Worm (Caenorhabditis elegans): ENCODE measurements around the gene C32D5.7.
A peak's percentile ranks its signal among the peaks of the same experiment; 100 is the strongest.

Gene C32D5.7

DNA sequence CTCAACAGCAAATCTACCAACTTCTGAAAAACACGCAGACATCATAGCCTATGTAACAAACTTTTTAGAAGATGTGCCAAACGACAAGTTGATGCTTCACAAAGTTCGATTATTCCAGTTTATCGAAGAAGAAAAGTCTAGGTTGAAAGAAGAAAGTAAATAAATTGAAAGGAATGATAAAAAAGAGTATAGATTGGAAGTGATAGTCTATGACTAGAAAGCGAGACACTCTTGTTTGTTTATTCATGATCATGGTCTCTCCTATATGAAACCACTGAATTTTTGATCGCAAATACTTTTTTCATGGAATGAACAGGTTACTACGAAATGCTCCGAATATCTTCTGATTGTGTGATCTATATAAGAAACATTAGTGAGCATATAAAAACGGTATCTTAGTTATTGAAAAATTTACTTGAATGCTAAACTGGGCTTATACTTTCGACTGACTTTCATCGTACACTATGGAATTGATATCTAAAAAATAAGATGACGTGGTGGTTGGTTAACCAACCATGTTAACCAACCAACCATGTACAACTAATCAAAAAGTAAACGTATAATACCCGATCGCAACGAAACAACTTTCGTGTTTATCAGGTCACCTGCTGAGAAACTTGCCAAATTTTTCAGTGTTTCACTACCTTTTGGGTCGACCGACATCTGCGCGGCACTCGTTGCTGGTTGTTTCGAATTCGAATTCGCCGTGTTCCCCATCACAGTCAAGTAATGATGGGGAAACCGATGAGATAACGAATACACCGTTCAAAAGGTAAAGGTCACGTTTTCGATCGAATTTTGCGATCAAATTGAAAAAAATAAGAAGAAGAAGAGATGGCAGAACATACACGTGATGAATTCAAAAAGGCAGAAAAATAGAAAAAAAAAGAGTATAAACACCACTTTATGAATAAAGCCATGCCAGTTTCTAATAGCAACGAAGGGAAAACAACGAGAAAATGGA lies 5.6 kb upstream of the C32D5.7 start, which contains the start of gene C32D5.8:
Gene C32D5.8 (minus strand): TSS at position 770 of the 964 bp plus-strand sequence.
- TF ChIP-seq nhr-43 (tag; optimal IDR thresholded peaks at IDR 0.05; ENCODE audit: poor library complexity, severe bottlenecking): peak; percentile 6
- peak; percentile 55 for TF ChIP-seq pha-4 (tag; optimal IDR thresholded peaks at IDR 0.05)
- no peak for TF ChIP-seq R02D3.7 (tag; optimal IDR thresholded peaks at IDR 0.05)
- peak; percentile 81 for TF ChIP-seq nhr-25 (tag; optimal IDR thresholded peaks at IDR 0.05)
- no peak for TF ChIP-seq fkh-2 (tag; optimal IDR thresholded peaks at IDR 0.05)
- TF ChIP-seq elt-2 (tag; optimal IDR thresholded peaks at IDR 0.05): peak; percentile 20
- no peak for TF ChIP-seq unc-39 (tag; optimal IDR thresholded peaks at IDR 0.05)
- peak; percentile 23 for TF ChIP-seq pqm-1 (tag; optimal IDR thresholded peaks at IDR 0.05)
- peak; percentile 58 for TF ChIP-seq elt-1 (tag; optimal IDR thresholded peaks at IDR 0.05)

DNA sequence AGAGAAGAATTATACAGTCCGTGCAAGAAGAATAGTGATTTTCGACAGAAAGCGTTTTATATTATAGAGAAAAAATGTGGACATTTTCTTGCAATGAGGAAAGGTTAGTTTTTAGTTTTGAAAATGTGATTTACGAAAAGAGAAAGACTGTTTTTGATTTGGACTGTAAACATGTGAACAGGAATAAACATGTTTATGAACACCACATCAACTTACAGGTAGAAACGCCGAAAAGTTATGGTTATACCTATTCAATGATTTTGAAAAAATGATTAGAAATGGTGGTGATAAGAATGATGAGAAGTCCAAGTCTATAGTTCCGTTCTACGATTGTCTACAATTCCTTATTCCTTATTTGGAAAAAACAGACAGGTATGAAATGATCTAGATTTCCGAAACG lies 4.7 kb upstream of the C32D5.7 start:
- TF ChIP-seq nhr-11 (tag; optimal IDR thresholded peaks at IDR 0.05) (no peak), ama-1 (optimal IDR thresholded peaks at IDR 0.05) (no peak), elt-3 (tag; optimal IDR thresholded peaks at IDR 0.05) (no peak), lin-15B (tag; optimal IDR thresholded peaks at IDR 0.05) (no peak), pqm-1 (tag; optimal IDR thresholded peaks at IDR 0.05) (no peak), unc-62 (GFP tag; optimal IDR thresholded peaks at IDR 0.05) (no peak), pha-4 (tag; optimal IDR thresholded peaks at IDR 0.05) (no peak), mml-1 (tag; optimal IDR thresholded peaks at IDR 0.05) (no peak), aly-2 (tag; optimal IDR thresholded peaks at IDR 0.05) (no peak)

DNA sequence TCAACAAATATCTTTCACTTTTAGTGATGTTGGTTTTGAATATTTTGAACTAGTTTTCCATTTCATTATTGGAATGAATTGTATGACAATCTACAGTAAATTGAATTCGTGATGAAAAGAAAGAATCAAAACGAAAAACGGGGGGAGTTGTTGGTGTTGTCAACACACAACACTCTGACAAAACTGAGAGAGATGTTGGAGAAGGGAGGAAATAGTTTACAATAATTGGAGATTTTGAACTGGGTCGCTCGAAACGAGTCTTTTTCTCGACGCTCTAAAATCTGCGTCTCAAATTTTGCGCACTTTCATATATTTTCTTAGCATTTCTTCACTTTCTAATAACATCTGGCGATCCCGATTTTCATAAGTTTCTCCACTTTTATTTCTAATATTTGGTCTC lies 4.0 kb upstream of the C32D5.7 start, which contains the start of gene txt-18:
Gene txt-18 (plus strand): TSS at position 180 of the 400 bp plus-strand sequence.
- peak; percentile 41 for TF ChIP-seq nhr-23 (tag; optimal IDR thresholded peaks at IDR 0.05)
- TF ChIP-seq skn-1 (tag; optimal IDR thresholded peaks at IDR 0.05): no peak
- no peak for TF ChIP-seq nhr-237 (tag; optimal IDR thresholded peaks at IDR 0.05)
- TF ChIP-seq fkh-2 (tag; optimal IDR thresholded peaks at IDR 0.05): no peak
- no peak for TF ChIP-seq sea-2 (GFP tag; optimal IDR thresholded peaks at IDR 0.05)
- no peak for TF ChIP-seq pqm-1 (tag; optimal IDR thresholded peaks at IDR 0.05)
- TF ChIP-seq zag-1 (tag; optimal IDR thresholded peaks at IDR 0.05): no peak
- peak; percentile 13 for TF ChIP-seq nhr-25 (tag; optimal IDR thresholded peaks at IDR 0.05)
- TF ChIP-seq aly-2 (tag; optimal IDR thresholded peaks at IDR 0.05): no peak
- TF ChIP-seq ztf-4 (tag; optimal IDR thresholded peaks at IDR 0.05): no peak
- no peak for TF ChIP-seq ama-1 (optimal IDR thresholded peaks at IDR 0.05)
- no peak for TF ChIP-seq nhr-28 (tag; optimal IDR thresholded peaks at IDR 0.05)
- TF ChIP-seq ZK546.5 (tag; optimal IDR thresholded peaks at IDR 0.05): no peak
- no peak for TF ChIP-seq eor-1 (tag; optimal IDR thresholded peaks at IDR 0.05)
- peak; percentile 81 for TF ChIP-seq pha-4 (tag; optimal IDR thresholded peaks at IDR 0.05)
- no peak for TF ChIP-seq elt-1 (tag; optimal IDR thresholded peaks at IDR 0.05)
- TF ChIP-seq fkh-10 (GFP tag; optimal IDR thresholded peaks at IDR 0.05): no peak
- TF ChIP-seq ceh-16 (tag; optimal IDR thresholded peaks at IDR 0.05): no peak
- no peak for TF ChIP-seq nhr-67 (tag; optimal IDR thresholded peaks at IDR 0.05)
- no peak for TF ChIP-seq lin-39 (tag; optimal IDR thresholded peaks at IDR 0.05)
- TF ChIP-seq ceh-82 (tag; optimal IDR thresholded peaks at IDR 0.05): no peak
- TF ChIP-seq unc-62 (GFP tag; optimal IDR thresholded peaks at IDR 0.05): no peak
- no peak for TF ChIP-seq nhr-11 (tag; optimal IDR thresholded peaks at IDR 0.05)
- no peak for TF ChIP-seq ceh-9 (tag; optimal IDR thresholded peaks at IDR 0.05)
- TF ChIP-seq mdl-1 (tag; optimal IDR thresholded peaks at IDR 0.05): no peak
- no peak for TF ChIP-seq egl-27 (tag; optimal IDR thresholded peaks at IDR 0.05)
- no peak for TF ChIP-seq daf-12 (tag; optimal IDR thresholded peaks at IDR 0.05)
- no peak for TF ChIP-seq fos-1 (tag; optimal IDR thresholded peaks at IDR 0.05)
- TF ChIP-seq elt-3 (tag; optimal IDR thresholded peaks at IDR 0.05): no peak
- TF ChIP-seq snpc-4 (tag; optimal IDR thresholded peaks at IDR 0.05): no peak
- peak; percentile 23 for TF ChIP-seq nfya-1 (tag; optimal IDR thresholded peaks at IDR 0.05; ENCODE audit: insufficient read depth)
- TF ChIP-seq ceh-28 (tag; optimal IDR thresholded peaks at IDR 0.05): no peak

Measured in whole organism, L3 larva.